Worm (Caenorhabditis elegans) whole organism, late embryonic: ENCODE measurements around the gene rpl-33.

ENCODE experiments used
- ahr-1 ChIP-seq: sonication (generic microtip); optimal IDR thresholded peaks from 2 replicates; lab custom pipeline; 2016; ENCODE audit warnings: missing genetic modification characterization, missing compliant biosample characterization
- ama-1 ChIP-seq: fragments of 150-350 bp; optimal IDR thresholded peaks from 2 replicates; lab custom pipeline; 2014
- elt-2 ChIP-seq: sonication (generic microtip); optimal IDR thresholded peaks from 2 replicates; lab custom pipeline; 2016; ENCODE audit warnings: missing genetic modification reagents, missing genetic modification characterization, missing compliant biosample characterization
- fkh-10 ChIP-seq: fragments of 150-350 bp; optimal IDR thresholded peaks from 2 replicates; lab custom pipeline; 2014; ENCODE audit warnings: missing biosample characterization, missing genetic modification reagents, missing genetic modification characterization
- fkh-6 ChIP-seq: sonication (generic microtip); optimal IDR thresholded peaks from 2 replicates; lab custom pipeline; 2016; ENCODE audit warnings: missing genetic modification characterization, missing compliant biosample characterization
- nfya-1 ChIP-seq: sonication (generic microtip); optimal IDR thresholded peaks from 2 replicates; lab custom pipeline; 2017; ENCODE audit warnings: missing genetic modification characterization, mild to moderate bottlenecking, missing compliant biosample characterization, antibody characterized with exemption, moderate library complexity
- pha-4 ChIP-seq: fragments of 150-350 bp; optimal IDR thresholded peaks from 2 replicates; lab custom pipeline; 2018; ENCODE audit warnings: missing biosample characterization, missing genetic modification reagents, missing genetic modification characterization
- tbx-2 ChIP-seq: sonication (generic microtip); optimal IDR thresholded peaks from 2 replicates; lab custom pipeline; 2016; ENCODE audit warnings: missing genetic modification characterization, missing compliant biosample characterization

DNA sequence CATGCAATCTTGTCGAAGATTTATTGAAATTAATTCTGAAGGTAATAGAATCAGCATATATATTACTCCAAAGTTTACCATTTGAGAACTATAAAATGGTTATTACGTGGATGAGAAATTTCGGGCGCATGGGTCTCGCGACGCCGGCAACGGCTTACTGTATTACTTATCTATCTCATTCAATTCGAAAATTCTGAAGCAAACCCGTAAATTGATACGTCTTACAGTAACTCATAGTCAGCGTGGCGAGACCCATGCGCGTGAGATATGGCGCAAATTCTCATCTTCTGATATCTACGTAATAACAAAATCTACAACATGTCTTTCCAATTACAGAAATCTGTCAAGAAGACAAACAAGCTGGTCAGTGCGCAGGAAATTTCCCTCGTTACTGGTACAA, 14.2 kb downstream of the rpl-33 start:
- no peak for TF ChIP-seq ama-1 (lab: Kevin White, UChicago)
- TF ChIP-seq elt-2: no peak
- TF ChIP-seq tbx-2 (tag; lab: Kevin White, UChicago): no peak
- no peak for TF ChIP-seq pha-4 (tag; lab: Kevin White, UChicago)
- no peak for TF ChIP-seq ahr-1
- no peak for TF ChIP-seq nfya-1 (tag; lab: Kevin White, UChicago)
- TF ChIP-seq fkh-6 (tag; lab: Kevin White, UChicago): no peak
- no peak for TF ChIP-seq fkh-10 (GFP tag; lab: Kevin White, UChicago)
